Worm (Caenorhabditis elegans) whole organism, L2 larva: Measurements from ENCODE around the gene cutl-23.

ENCODE experiments used
- C34F6.9 ChIP-seq: fragments of 150-350 bp; optimal IDR thresholded peaks from 2 replicates; lab custom pipeline; 2014; ENCODE audit warnings: missing biosample characterization, missing genetic modification characterization
- F13H6.1 ChIP-seq: sonication (generic microtip); optimal IDR thresholded peaks from 2 replicates; lab custom pipeline; 2016; ENCODE audit warnings: missing genetic modification characterization, missing compliant biosample characterization
- R02D3.7 ChIP-seq: fragments of 150-350 bp; optimal IDR thresholded peaks from 2 replicates; lab custom pipeline; 2014; ENCODE audit warnings: missing biosample characterization, missing genetic modification characterization
- Y55F3AM.14 ChIP-seq: fragments of 200-800 bp; sonication (Bioruptor generic); optimal IDR thresholded peaks from 2 replicates; lab custom pipeline; 2018; ENCODE audit warnings: mild to moderate bottlenecking, missing genetic modification characterization, missing compliant biosample characterization
- ZK546.5 ChIP-seq: sonication (generic microtip); optimal IDR thresholded peaks from 2 replicates; lab custom pipeline; 2017; ENCODE audit warnings: missing biosample characterization, missing genetic modification characterization
- alr-1 ChIP-seq: fragments of 150-350 bp; optimal IDR thresholded peaks from 2 replicates; lab custom pipeline; 2014; ENCODE audit warnings: missing biosample characterization, missing genetic modification characterization
- aly-2 ChIP-seq: fragments of 150-350 bp; optimal IDR thresholded peaks from 2 replicates; lab custom pipeline; 2014; ENCODE audit warnings: missing biosample characterization, missing genetic modification characterization
- ama-1 ChIP-seq: fragments of 150-350 bp; optimal IDR thresholded peaks from 2 replicates; lab custom pipeline; 2018; ENCODE audit warnings: inconsistent platforms
- ceh-16 ChIP-seq: fragments of 150-350 bp; optimal IDR thresholded peaks from 2 replicates; lab custom pipeline; 2014; ENCODE audit warnings: missing biosample characterization, missing genetic modification characterization
- ceh-82 ChIP-seq: fragments of 150-350 bp; optimal IDR thresholded peaks from 2 replicates; lab custom pipeline; 2014; ENCODE audit warnings: missing biosample characterization, missing genetic modification characterization
- crh-2 ChIP-seq: sonication (generic microtip); optimal IDR thresholded peaks from 2 replicates; lab custom pipeline; 2017; ENCODE audit warnings: missing biosample characterization, missing genetic modification characterization
- egl-27 ChIP-seq: sonication (generic microtip); optimal IDR thresholded peaks from 3 replicates; lab custom pipeline; 2017; ENCODE audit warnings: missing biosample characterization, missing genetic modification reagents, missing genetic modification characterization
- elt-3 ChIP-seq: sonication (generic microtip); optimal IDR thresholded peaks from 2 replicates; lab custom pipeline; 2017; ENCODE audit warnings: missing biosample characterization, missing genetic modification characterization
- gmeb-1 ChIP-seq: fragments of 150-350 bp; optimal IDR thresholded peaks from 2 replicates; lab custom pipeline; 2014; ENCODE audit warnings: missing biosample characterization, missing genetic modification characterization
- lin-11 ChIP-seq: fragments of 150-350 bp; sonication (generic microtip); optimal IDR thresholded peaks from 2 replicates; lab custom pipeline; 2014; ENCODE audit warnings: missing biosample characterization, missing genetic modification characterization, inconsistent platforms, mixed read lengths
- lin-39 ChIP-seq: fragments of 150-350 bp; optimal IDR thresholded peaks from 2 replicates; lab custom pipeline; 2014; ENCODE audit warnings: missing biosample characterization, missing genetic modification reagents, missing genetic modification characterization
- lsy-2 ChIP-seq, 2 experiments: fragments of 150-350 bp in 1 of 2; sonication (generic microtip) in 1 of 2; optimal IDR thresholded peaks; 2 replicates each; lab custom pipeline; 2014 to 2017; ENCODE audit warnings: missing biosample characterization in 2 of 2, missing genetic modification characterization in 2 of 2
- mab-5 ChIP-seq: fragments of 150-350 bp; optimal IDR thresholded peaks from 2 replicates; lab custom pipeline; 2014; ENCODE audit warnings: missing biosample characterization, missing genetic modification characterization
- mbf-1 ChIP-seq: sonication (generic microtip); optimal IDR thresholded peaks from 2 replicates; lab custom pipeline; 2017; ENCODE audit warnings: missing biosample characterization, missing genetic modification characterization
- mdl-1 ChIP-seq, 2 experiments: fragments of 150-350 bp in 1 of 2; sonication (generic microtip) in 1 of 2; optimal IDR thresholded peaks; 2 replicates each; lab custom pipeline; 2017; ENCODE audit warnings: missing biosample characterization in 2 of 2, missing genetic modification characterization in 2 of 2
- nhr-11 ChIP-seq: fragments of 150-350 bp; optimal IDR thresholded peaks from 2 replicates; lab custom pipeline; 2014; ENCODE audit warnings: missing biosample characterization, missing genetic modification characterization
- nhr-12 ChIP-seq: fragments of 150-350 bp; optimal IDR thresholded peaks from 2 replicates; lab custom pipeline; 2014; ENCODE audit warnings: missing biosample characterization, missing genetic modification characterization
- nhr-129 ChIP-seq: fragments of 150-350 bp; optimal IDR thresholded peaks from 2 replicates; lab custom pipeline; 2014; ENCODE audit warnings: missing biosample characterization, missing genetic modification characterization
- nhr-21 ChIP-seq: fragments of 150-350 bp; optimal IDR thresholded peaks from 2 replicates; lab custom pipeline; 2014; ENCODE audit warnings: missing biosample characterization, missing genetic modification characterization
- nhr-23 ChIP-seq: fragments of 150-350 bp; optimal IDR thresholded peaks from 2 replicates; lab custom pipeline; 2014; ENCODE audit warnings: missing biosample characterization, missing genetic modification reagents, missing genetic modification characterization
- nhr-6 ChIP-seq: fragments of 150-350 bp; optimal IDR thresholded peaks from 2 replicates; lab custom pipeline; 2014; ENCODE audit warnings: missing biosample characterization, missing genetic modification characterization
- nhr-77 ChIP-seq: fragments of 150-350 bp; optimal IDR thresholded peaks from 2 replicates; lab custom pipeline; 2014; ENCODE audit warnings: missing biosample characterization, missing genetic modification characterization
- peb-1 ChIP-seq: fragments of 150-350 bp; optimal IDR thresholded peaks from 2 replicates; lab custom pipeline; 2014; ENCODE audit warnings: missing biosample characterization, missing genetic modification characterization
- sem-4 ChIP-seq: fragments of 150-350 bp; optimal IDR thresholded peaks from 2 replicates; lab custom pipeline; 2014; ENCODE audit warnings: missing biosample characterization, missing genetic modification reagents, missing genetic modification characterization
- skn-1 ChIP-seq: sonication (generic microtip); optimal IDR thresholded peaks from 2 replicates; lab custom pipeline; 2017; ENCODE audit warnings: missing biosample characterization, missing genetic modification characterization
- sma-3 ChIP-seq: sonication (generic microtip); optimal IDR thresholded peaks from 2 replicates; lab custom pipeline; 2016; ENCODE audit warnings: missing genetic modification reagents, missing genetic modification characterization, missing compliant biosample characterization
- sma-9 ChIP-seq, 2 experiments: fragments of 150-350 bp in 1 of 2; sonication (generic microtip) in 1 of 2; optimal IDR thresholded peaks; 2 replicates each; lab custom pipeline; 2014 to 2016; ENCODE audit warnings: missing genetic modification characterization in 2 of 2, mild to moderate bottlenecking in 1 of 2, missing biosample characterization in 1 of 2, missing compliant biosample characterization in 1 of 2, missing genetic modification reagents in 1 of 2, moderate library complexity in 1 of 2
- snpc-4 ChIP-seq: fragments of 150-350 bp; optimal IDR thresholded peaks from 2 replicates; lab custom pipeline; 2014; ENCODE audit warnings: missing biosample characterization, missing genetic modification characterization
- unc-39 ChIP-seq: fragments of 150-350 bp; optimal IDR thresholded peaks from 2 replicates; lab custom pipeline; 2014; ENCODE audit warnings: missing biosample characterization, missing genetic modification characterization
- unc-55 ChIP-seq: fragments of 150-350 bp; sonication (generic microtip); optimal IDR thresholded peaks from 3 replicates; lab custom pipeline; 2014; ENCODE audit warnings: missing biosample characterization, missing genetic modification reagents, missing genetic modification characterization
- unc-62 ChIP-seq: fragments of 150-350 bp; optimal IDR thresholded peaks from 2 replicates; lab custom pipeline; 2014; ENCODE audit warnings: missing biosample characterization, missing genetic modification reagents, missing genetic modification characterization
- zag-1 ChIP-seq: fragments of 150-350 bp; optimal IDR thresholded peaks from 2 replicates; lab custom pipeline; 2014; ENCODE audit warnings: missing biosample characterization, missing genetic modification characterization
- ztf-1 ChIP-seq: fragments of 200-800 bp; sonication (Bioruptor generic); conservative IDR thresholded peaks from 2 replicates; pipeline ENCODE4 v1.3.6; 2022; ENCODE audit warnings: missing genetic modification characterization, missing compliant biosample characterization
- ztf-4 ChIP-seq: fragments of 150-350 bp; optimal IDR thresholded peaks from 2 replicates; lab custom pipeline; 2014; ENCODE audit warnings: missing biosample characterization, missing genetic modification characterization

Gene cutl-23

DNA sequence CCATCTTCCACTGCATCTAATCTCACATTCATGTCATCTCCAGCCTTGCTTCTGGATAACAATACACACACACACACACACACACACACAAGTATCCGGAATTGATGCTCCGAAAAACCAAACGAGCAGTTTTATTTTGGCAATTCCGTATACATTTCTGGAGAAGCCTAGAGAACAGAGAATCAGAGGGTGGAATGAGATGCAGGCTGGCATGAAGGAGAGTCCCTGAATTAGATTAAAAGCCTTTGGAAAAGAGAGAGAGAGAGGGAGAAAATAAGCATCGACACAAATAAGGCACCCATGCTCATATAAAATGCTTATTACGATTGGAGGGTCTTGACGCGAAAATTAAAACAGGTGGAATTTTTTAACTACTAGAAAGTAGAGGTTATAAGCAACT lies 9.3 kb upstream of the cutl-23 start:
- TF ChIP-seq ama-1 (lab: Kevin White, UChicago) (no peak), alr-1 (tag; lab: Kevin White, UChicago) (no peak), unc-55 (GFP tag; lab: Kevin White, UChicago) (peak; percentile 32), sem-4 (peak; percentile 36), ceh-82 (tag; lab: Kevin White, UChicago) (no peak), gmeb-1 (tag; lab: Kevin White, UChicago) (no peak), aly-2 (tag; lab: Kevin White, UChicago) (no peak), mbf-1 (tag; lab: Kevin White, UChicago) (no peak), C34F6.9 (tag; lab: Kevin White, UChicago) (peak; percentile 2), egl-27 (tag; lab: Kevin White, UChicago) (no peak), ztf-4 (tag; lab: Kevin White, UChicago) (no peak)

DNA sequence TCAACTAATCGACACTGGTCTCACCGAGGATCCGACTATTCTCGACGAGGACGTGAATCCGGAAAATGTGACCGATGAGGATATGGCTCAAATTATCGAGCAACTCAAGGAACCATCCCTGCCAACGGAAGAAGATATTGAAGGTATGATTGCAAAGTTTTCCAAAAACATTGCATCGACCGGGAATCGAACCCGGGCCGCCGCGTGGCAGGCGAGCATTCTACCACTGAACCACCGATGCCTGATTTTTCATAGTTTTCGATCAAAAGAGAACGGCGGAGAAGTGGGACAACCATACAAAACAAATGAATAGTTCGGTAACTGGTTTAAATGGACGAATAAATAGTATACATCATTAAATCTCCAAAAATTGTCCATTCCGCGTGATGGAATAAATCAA lies 8.1 kb upstream of the cutl-23 start:
- TF ChIP-seq sma-3 (GFP tag; lab: Kevin White, UChicago) = peak; percentile 2
- TF ChIP-seq unc-55 (GFP tag; lab: Kevin White, UChicago) = no peak
- TF ChIP-seq, all 48 proteins: peak for 1

DNA sequence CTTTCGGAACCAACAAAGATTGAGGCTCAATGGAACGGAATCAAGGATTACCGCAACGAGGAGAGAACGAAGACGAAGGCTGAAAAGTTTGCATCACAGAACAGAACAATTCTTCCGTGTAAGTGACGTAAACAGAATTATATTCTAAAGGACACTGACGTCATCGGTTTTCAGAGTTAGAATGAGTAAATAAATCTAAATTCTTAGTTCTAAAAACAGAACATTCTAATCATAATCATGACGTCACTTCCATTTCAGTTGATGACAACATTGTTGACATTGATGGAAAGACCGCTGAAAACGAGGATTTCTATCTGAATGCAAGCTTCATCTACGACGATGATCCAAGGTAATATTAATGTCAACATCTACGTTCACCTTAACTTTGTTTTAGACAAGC lies 6.0 kb upstream of the cutl-23 start:
- peak; percentile 1 for TF ChIP-seq C34F6.9 (tag; lab: Kevin White, UChicago)
- TF ChIP-seq nhr-129 (tag; lab: Kevin White, UChicago) = no peak
- TF ChIP-seq nhr-6 (tag; lab: Kevin White, UChicago) = no peak
- TF ChIP-seq lin-39 (tag; lab: Kevin White, UChicago) = no peak
- no peak for TF ChIP-seq zag-1 (tag; lab: Kevin White, UChicago)
- TF ChIP-seq ceh-16 = no peak
- TF ChIP-seq nhr-77 (tag; lab: Kevin White, UChicago) = no peak
- no peak for TF ChIP-seq mbf-1 (tag; lab: Kevin White, UChicago)
- no peak for TF ChIP-seq nhr-12 (tag; lab: Kevin White, UChicago)
- TF ChIP-seq nhr-21 (tag; lab: Kevin White, UChicago) = peak; percentile 22
- no peak for TF ChIP-seq elt-3
- TF ChIP-seq snpc-4 (tag; lab: Kevin White, UChicago) = no peak
- TF ChIP-seq nhr-23 (tag; lab: Kevin White, UChicago) = no peak
- peak; percentile 14 for TF ChIP-seq sma-9 (GFP tag; optimal IDR thresholded peaks at IDR 0.05; lab: Kevin White, UChicago)
- no peak for TF ChIP-seq sma-9 (tag; optimal IDR thresholded peaks at IDR 0.05; lab: Kevin White, UChicago)
- TF ChIP-seq unc-39 (tag; lab: Kevin White, UChicago) = no peak
- TF ChIP-seq nhr-11 (tag; lab: Kevin White, UChicago) = no peak
- TF ChIP-seq unc-55 (GFP tag; lab: Kevin White, UChicago) = peak; percentile 49
- no peak for TF ChIP-seq sem-4
- TF ChIP-seq ztf-1 (GFP tag; lab: Robert Waterston, UW) = no peak
- TF ChIP-seq crh-2 (tag; lab: Kevin White, UChicago) = no peak
- TF ChIP-seq lin-11 (tag; lab: Kevin White, UChicago) = no peak
- no peak for TF ChIP-seq unc-62
- no peak for TF ChIP-seq R02D3.7 (tag; lab: Kevin White, UChicago)
- TF ChIP-seq ceh-82 (tag; lab: Kevin White, UChicago) = no peak
- TF ChIP-seq ZK546.5 (tag; lab: Kevin White, UChicago) = no peak
- TF ChIP-seq Y55F3AM.14 (GFP tag; lab: Kevin White, UChicago) = no peak
- TF ChIP-seq peb-1 = no peak
- TF ChIP-seq skn-1 (tag; lab: Kevin White, UChicago) = no peak
- TF ChIP-seq mdl-1 (tag; optimal IDR thresholded peaks at IDR 0.05; lab: Kevin White, UChicago) = no peak
- TF ChIP-seq sma-3 (GFP tag; lab: Kevin White, UChicago) = no peak
- no peak for TF ChIP-seq mab-5 (tag; lab: Kevin White, UChicago)
- TF ChIP-seq F13H6.1 (tag; lab: Kevin White, UChicago) = no peak
- peak in 1 of 2 experiments; percentile 32 for TF ChIP-seq lsy-2 (tag; optimal IDR thresholded peaks at IDR 0.05; lab: Kevin White, UChicago)

DNA sequence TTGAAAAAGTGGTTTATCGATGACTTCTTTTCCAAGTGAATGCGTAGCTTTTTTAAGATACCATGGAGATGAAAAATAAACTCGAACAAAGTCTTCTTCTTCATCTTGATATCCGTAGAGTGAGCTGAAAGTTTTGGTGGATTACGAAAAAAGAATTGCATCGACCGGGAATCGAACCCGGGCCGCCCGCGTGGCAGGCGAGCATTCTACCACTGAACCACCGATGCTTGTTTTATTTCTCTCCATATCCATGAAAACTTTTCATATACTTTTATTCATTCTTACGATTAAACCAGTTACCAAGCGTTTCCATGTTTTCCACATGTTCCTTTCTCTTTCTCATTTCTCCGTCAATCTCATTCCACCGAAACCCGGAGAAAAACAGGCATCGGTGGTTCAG lies 12.1 kb downstream of the cutl-23 start:
- TF ChIP-seq mab-5 (tag; lab: Kevin White, UChicago) (no peak), ztf-4 (tag; lab: Kevin White, UChicago) (no peak)
